Fruit fly (Drosophila melanogaster) whole organism, embryonic: ENCODE data around the gene CG31265.

Experiments used
- Atf3 ChIP-seq: fragments of 200-800 bp; sonication (Bioruptor generic); optimal IDR thresholded peaks from 3 replicates; lab custom pipeline; 2016; ENCODE audit warnings: missing biosample characterization, missing genetic modification characterization
- B-H1 ChIP-seq: fragments of 200-800 bp; sonication (Bioruptor generic); IDR thresholded peaks from 3 replicates; pipeline ENCODE4 v1.3.6; 2022; ENCODE audit warnings: missing biosample characterization, missing genetic modification characterization
- Bdp1 ChIP-seq: fragments of 200-800 bp; sonication (Bioruptor generic); optimal IDR thresholded peaks from 3 replicates; lab custom pipeline; 2016; ENCODE audit warnings: missing biosample characterization, missing genetic modification characterization
- CG11093 ChIP-seq: fragments of 200-800 bp; sonication (Bioruptor generic); IDR thresholded peaks from 3 replicates; pipeline ENCODE4 v1.3.6; 2022; ENCODE audit warnings: missing biosample characterization, missing genetic modification characterization
- CG11398 ChIP-seq: fragments of 200-800 bp; sonication (Bioruptor generic); optimal IDR thresholded peaks from 2 replicates; lab custom pipeline; 2016; ENCODE audit warnings: missing biosample characterization, missing genetic modification characterization
- CG14014 ChIP-seq: fragments of 200-800 bp; sonication (Bioruptor generic); IDR thresholded peaks from 2 replicates; pipeline ENCODE4 v1.3.6; 2022; ENCODE audit warnings: missing biosample characterization, missing genetic modification characterization
- CG16779 ChIP-seq: fragments of 200-800 bp; sonication (Bioruptor generic); IDR thresholded peaks from 2 replicates; pipeline ENCODE4 v1.3.6; 2022; ENCODE audit warnings: missing biosample characterization, missing genetic modification characterization
- CG17802 ChIP-seq: fragments of 200-800 bp; sonication (Bioruptor generic); optimal IDR thresholded peaks from 2 replicates; lab custom pipeline; 2018; ENCODE audit warnings: missing biosample characterization, mild to moderate bottlenecking, missing genetic modification characterization, moderate library complexity
- CG1792 ChIP-seq: fragments of 200-800 bp; sonication (Bioruptor generic); optimal IDR thresholded peaks from 2 replicates; lab custom pipeline; 2016; ENCODE audit warnings: missing biosample characterization, missing genetic modification characterization
- CG3163 ChIP-seq: fragments of 200-800 bp; sonication (Bioruptor generic); optimal IDR thresholded peaks from 3 replicates; lab custom pipeline; 2016; ENCODE audit warnings: missing biosample characterization, missing genetic modification characterization
- CG34224 ChIP-seq: fragments of 200-800 bp; sonication (Bioruptor generic); IDR thresholded peaks from 3 replicates; pipeline ENCODE4 v1.3.6; 2022; ENCODE audit warnings: missing biosample characterization, missing genetic modification characterization; ENCODE audit not compliant: partially characterized antibody
- CG3847 ChIP-seq: fragments of 200-800 bp; sonication (Bioruptor generic); IDR thresholded peaks from 2 replicates; pipeline ENCODE4 v1.3.6; 2022; ENCODE audit warnings: missing biosample characterization, missing genetic modification characterization
- CG4820 ChIP-seq: fragments of 200-800 bp; sonication (Bioruptor generic); optimal IDR thresholded peaks from 3 replicates; lab custom pipeline; 2016; ENCODE audit warnings: missing biosample characterization, missing genetic modification characterization
- CG5245 ChIP-seq: fragments of 200-800 bp; sonication (Bioruptor generic); optimal IDR thresholded peaks from 3 replicates; lab custom pipeline; 2016; ENCODE audit warnings: missing biosample characterization, missing genetic modification characterization
- CTCF ChIP-seq: fragments of 200-800 bp; sonication (Bioruptor generic); optimal IDR thresholded peaks from 2 replicates; lab custom pipeline; 2017; ENCODE audit warnings: missing biosample characterization, mild to moderate bottlenecking, missing genetic modification characterization, moderate library complexity
- Dll ChIP-seq: fragments of 200-800 bp; sonication (Bioruptor generic); IDR thresholded peaks from 4 replicates; pipeline ENCODE4 v1.3.6; 2022; ENCODE audit warnings: missing biosample characterization, missing genetic modification characterization; ENCODE audit not compliant: partially characterized antibody
- Fer3 ChIP-seq: fragments of 200-800 bp; sonication (Bioruptor generic); optimal IDR thresholded peaks from 2 replicates; lab custom pipeline; 2018; ENCODE audit warnings: missing biosample characterization, mild to moderate bottlenecking, missing genetic modification characterization, moderate library complexity
- HHEX ChIP-seq: fragments of 200-800 bp; sonication (Bioruptor generic); optimal IDR thresholded peaks from 3 replicates; lab custom pipeline; 2017; ENCODE audit warnings: missing biosample characterization, mild to moderate bottlenecking, missing genetic modification characterization, missing genetic modification reagents
- HLHmδ ChIP-seq: fragments of 200-800 bp; sonication (Bioruptor generic); optimal IDR thresholded peaks from 2 replicates; lab custom pipeline; 2018; ENCODE audit warnings: missing biosample characterization, mild to moderate bottlenecking, missing genetic modification characterization, moderate library complexity
- Hsf ChIP-seq: fragments of 200-800 bp; sonication (Bioruptor generic); optimal IDR thresholded peaks from 3 replicates; lab custom pipeline; 2016; ENCODE audit warnings: missing biosample characterization, missing genetic modification characterization
- Kr ChIP-seq: fragments of 200-800 bp; sonication (Bioruptor generic); optimal IDR thresholded peaks from 2 replicates; lab custom pipeline; 2017; ENCODE audit warnings: missing biosample characterization, mild to moderate bottlenecking, missing genetic modification characterization
- Neu2 ChIP-seq: fragments of 200-800 bp; sonication (Bioruptor generic); optimal IDR thresholded peaks from 3 replicates; lab custom pipeline; 2016; ENCODE audit warnings: missing biosample characterization, missing genetic modification characterization, borderline replicate concordance
- Poxn ChIP-seq: fragments of 200-800 bp; sonication (Bioruptor generic); IDR thresholded peaks from 2 replicates; pipeline ENCODE4 v1.3.6; 2022; ENCODE audit warnings: missing biosample characterization, missing genetic modification characterization
- Xbp1 ChIP-seq: fragments of 200-800 bp; sonication (Bioruptor generic); optimal IDR thresholded peaks from 3 replicates; lab custom pipeline; 2016; ENCODE audit warnings: missing biosample characterization, mild to moderate bottlenecking, missing genetic modification characterization
- Xrp1 ChIP-seq: fragments of 200-800 bp; sonication (Bioruptor generic); IDR thresholded peaks from 2 replicates; pipeline ENCODE4 v1.3.6; 2022; ENCODE audit warnings: missing biosample characterization, missing genetic modification characterization
- ac ChIP-seq: fragments of 200-800 bp; sonication (Bioruptor generic); optimal IDR thresholded peaks from 3 replicates; lab custom pipeline; 2017; ENCODE audit warnings: missing biosample characterization, mild to moderate bottlenecking, missing genetic modification characterization
- exex ChIP-seq: fragments of 200-800 bp; sonication (Bioruptor generic); optimal IDR thresholded peaks from 4 replicates; lab custom pipeline; 2018; ENCODE audit warnings: missing biosample characterization, mild to moderate bottlenecking, missing genetic modification characterization, moderate library complexity
- fu2 ChIP-seq: fragments of 200-800 bp; sonication (Bioruptor generic); optimal IDR thresholded peaks from 2 replicates; lab custom pipeline; 2016; ENCODE audit warnings: missing biosample characterization, missing genetic modification characterization
- gce ChIP-seq: fragments of 200-800 bp; sonication (Bioruptor generic); IDR thresholded peaks from 3 replicates; pipeline ENCODE4 v1.3.6; 2022; ENCODE audit warnings: missing biosample characterization, missing genetic modification characterization
- gt ChIP-seq: fragments of 200-800 bp; sonication (Bioruptor generic); IDR thresholded peaks from 2 replicates; pipeline ENCODE4 v1.3.6; 2022; ENCODE audit warnings: missing biosample characterization, missing genetic modification characterization
- ham ChIP-seq: fragments of 200-800 bp; sonication (Bioruptor generic); IDR thresholded peaks from 2 replicates; pipeline ENCODE4 v1.3.6; 2022; ENCODE audit warnings: missing biosample characterization, missing genetic modification characterization
- hbn ChIP-seq: fragments of 200-800 bp; sonication (Bioruptor generic); IDR thresholded peaks from 2 replicates; pipeline ENCODE4 v1.3.6; 2022; ENCODE audit warnings: missing biosample characterization, missing genetic modification characterization; ENCODE audit not compliant: partially characterized antibody
- kay ChIP-seq: fragments of 200-800 bp; sonication (Bioruptor generic); optimal IDR thresholded peaks from 2 replicates; lab custom pipeline; 2016; ENCODE audit warnings: missing biosample characterization, missing genetic modification characterization
- klu ChIP-seq: fragments of 200-800 bp; sonication (Bioruptor generic); IDR thresholded peaks from 2 replicates; pipeline ENCODE4 v1.3.6; 2022; ENCODE audit warnings: missing biosample characterization, missing genetic modification characterization
- kni ChIP-seq: fragments of 200-800 bp; sonication (Bioruptor generic); optimal IDR thresholded peaks from 3 replicates; lab custom pipeline; 2017; ENCODE audit warnings: mild to moderate bottlenecking, missing biosample characterization, missing genetic modification reagents, missing genetic modification characterization
- knrl ChIP-seq: fragments of 200-800 bp; sonication (Bioruptor generic); IDR thresholded peaks from 3 replicates; pipeline ENCODE4 v1.3.6; 2022; ENCODE audit warnings: missing biosample characterization, missing genetic modification characterization; ENCODE audit not compliant: partially characterized antibody
- lab ChIP-seq: fragments of 200-800 bp; sonication (Bioruptor generic); optimal IDR thresholded peaks from 3 replicates; lab custom pipeline; 2017; ENCODE audit warnings: missing biosample characterization, missing genetic modification characterization, mild to moderate bottlenecking, moderate library complexity, missing genetic modification reagents
- nmo ChIP-seq: fragments of 200-800 bp; sonication (Bioruptor generic); optimal IDR thresholded peaks from 2 replicates; lab custom pipeline; 2018; ENCODE audit warnings: missing biosample characterization, mild to moderate bottlenecking, missing genetic modification characterization, moderate library complexity
- odd ChIP-seq: fragments of 200-800 bp; sonication (Bioruptor generic); optimal IDR thresholded peaks from 2 replicates; lab custom pipeline; 2017; ENCODE audit warnings: missing biosample characterization, mild to moderate bottlenecking, missing genetic modification characterization
- org-1 ChIP-seq: fragments of 200-800 bp; sonication (Bioruptor generic); optimal IDR thresholded peaks from 2 replicates; lab custom pipeline; 2017; ENCODE audit warnings: missing biosample characterization, missing genetic modification characterization
- pnt ChIP-seq: fragments of 200-800 bp; sonication (Bioruptor generic); optimal IDR thresholded peaks from 3 replicates; lab custom pipeline; 2016; ENCODE audit warnings: missing biosample characterization, missing genetic modification characterization
- prd ChIP-seq, 3 experiments: fragments of >200 bp in 2 of 3; fragments of 200-800 bp in 1 of 3; sonication (Bioruptor generic) in 1 of 3; optimal IDR thresholded peaks in 2 of 3; IDR thresholded peaks in 1 of 3; 2 replicates in 2 of 3; 3 replicates in 1 of 3; pipeline versions ENCODE4 v1.3.6 to Lab custom; 2017 to 2022; ENCODE audit warnings: missing biosample characterization in 1 of 3, missing genetic modification characterization in 1 of 3
- pzg ChIP-seq: fragments of 200-800 bp; sonication (Bioruptor generic); optimal IDR thresholded peaks from 3 replicates; lab custom pipeline; 2018; ENCODE audit warnings: missing biosample characterization, mild to moderate bottlenecking, missing genetic modification characterization, moderate library complexity
- row ChIP-seq: fragments of 200-800 bp; sonication (Bioruptor generic); IDR thresholded peaks from 3 replicates; pipeline ENCODE4 v1.3.6; 2022; ENCODE audit warnings: missing biosample characterization, missing genetic modification characterization
- scrt ChIP-seq: fragments of 200-800 bp; sonication (Bioruptor generic); optimal IDR thresholded peaks from 2 replicates; lab custom pipeline; 2018; ENCODE audit warnings: missing biosample characterization, mild to moderate bottlenecking, missing genetic modification characterization, moderate library complexity
- sr ChIP-seq: fragments of 200-800 bp; sonication (Bioruptor generic); IDR thresholded peaks from 3 replicates; pipeline ENCODE4 v1.3.6; 2022; ENCODE audit warnings: missing biosample characterization, missing genetic modification characterization
- ssp ChIP-seq: fragments of 200-800 bp; sonication (Bioruptor generic); IDR thresholded peaks from 2 replicates; pipeline ENCODE4 v1.3.6; 2022; ENCODE audit warnings: missing biosample characterization, missing genetic modification characterization
- stc ChIP-seq: fragments of 200-800 bp; sonication (Bioruptor generic); IDR thresholded peaks from 2 replicates; pipeline ENCODE4 v1.3.6; 2022; ENCODE audit warnings: missing biosample characterization, missing genetic modification characterization
- tna ChIP-seq: fragments of 200-800 bp; sonication (Bioruptor generic); IDR thresholded peaks from 2 replicates; pipeline ENCODE4 v1.3.6; 2022; ENCODE audit warnings: missing biosample characterization, missing genetic modification characterization; ENCODE audit not compliant: partially characterized antibody
- vfl ChIP-seq: fragments of 200-800 bp; sonication (Bioruptor generic); optimal IDR thresholded peaks from 2 replicates; lab custom pipeline; 2016; ENCODE audit warnings: missing biosample characterization, missing genetic modification characterization
- vvl ChIP-seq: fragments of 200-800 bp; sonication (Bioruptor generic); IDR thresholded peaks from 2 replicates; pipeline ENCODE4 v1.3.6; 2022; ENCODE audit warnings: missing biosample characterization, missing genetic modification characterization

Gene CG31265

dm6 chr3R:17079859-17080255 lies 48.2 kb upstream of the CG31265 start, which contains the start of the genes Keap1 and kuk (continued):
- no peak for TF ChIP-seq ssp (GFP tag; lab: Robert Waterston, UW)
- no peak for TF ChIP-seq CG1792 (GFP tag; lab: Kevin White, UChicago)
- TF ChIP-seq vfl (GFP tag; lab: Kevin White, UChicago): peak; percentile 24
- peak; percentile 87 for TF ChIP-seq CG3847 (GFP tag; lab: Robert Waterston, UW)
- peak; percentile 21 for TF ChIP-seq CG5245 (GFP tag; lab: Kevin White, UChicago)
- TF ChIP-seq ac (GFP tag; lab: Kevin White, UChicago): no peak
- no peak for TF ChIP-seq sr (GFP tag; lab: Robert Waterston, UW)
- TF ChIP-seq kni: no peak
- TF ChIP-seq Atf3 (GFP tag; lab: Kevin White, UChicago): peak; percentile 48
- TF ChIP-seq Fer3: peak; percentile 34
- no peak for TF ChIP-seq CG11398 (GFP tag; lab: Kevin White, UChicago)
- TF ChIP-seq HLHmδ (GFP tag; lab: Kevin White, UChicago): peak; percentile 4
- no peak for TF ChIP-seq ham
- no peak for TF ChIP-seq stc (GFP tag; lab: Robert Waterston, UW)
- peak; percentile 93 for TF ChIP-seq knrl (GFP tag; lab: Robert Waterston, UW)
- TF ChIP-seq Dll (GFP tag; lab: Robert Waterston, UW): peak; percentile 91
- peak; percentile 49 for TF ChIP-seq Xrp1 (GFP tag; lab: Robert Waterston, UW)
- peak; percentile 53 for TF ChIP-seq CG34224 (GFP tag; lab: Robert Waterston, UW)
- peak; percentile 11 for TF ChIP-seq CG17802 (tag; lab: Kevin White, UChicago)
- TF ChIP-seq Hsf (GFP tag; lab: Kevin White, UChicago): peak; percentile 74
- no peak for TF ChIP-seq org-1 (GFP tag; lab: Kevin White, UChicago)
- no peak for TF ChIP-seq klu (GFP tag; lab: Robert Waterston, UW)
- peak; percentile 16; the same call in 1 of the 3 replicates for TF ChIP-seq CG11093
- TF ChIP-seq row (GFP tag; lab: Robert Waterston, UW): peak; percentile 50; the same call in 2 of the 3 replicates
- no peak for TF ChIP-seq CG16779 (GFP tag; lab: Robert Waterston, UW)
- TF ChIP-seq CG14014: peak; percentile 51
- TF ChIP-seq Neu2 (GFP tag; lab: Kevin White, UChicago): no peak
- TF ChIP-seq lab (GFP tag; lab: Kevin White, UChicago): peak; percentile 67
- peak; percentile 82 for TF ChIP-seq pzg (GFP tag; lab: Kevin White, UChicago)
- peak; percentile 66 for TF ChIP-seq vvl (GFP tag; lab: Robert Waterston, UW)
- TF ChIP-seq fu2: peak; percentile 63
- TF ChIP-seq tna (GFP tag; lab: Robert Waterston, UW): peak; percentile 61
- TF ChIP-seq odd: no peak
- TF ChIP-seq hbn (GFP tag; lab: Robert Waterston, UW): peak; percentile 83
- peak; percentile 80 for TF ChIP-seq nmo (GFP tag; lab: Kevin White, UChicago)
- TF ChIP-seq B-H1 (GFP tag; lab: Robert Waterston, UW): peak; percentile 13; the same call in 1 of the 3 replicates
- no peak for TF ChIP-seq pnt (GFP tag; lab: Kevin White, UChicago)
- TF ChIP-seq Poxn: no peak
- peak; percentile 60 for TF ChIP-seq Bdp1 (GFP tag; lab: Kevin White, UChicago)
- TF ChIP-seq kay (GFP tag; lab: Kevin White, UChicago): no peak
- TF ChIP-seq exex (tag; lab: Kevin White, UChicago): no peak
- TF ChIP-seq prd (optimal IDR thresholded peaks at IDR 0.05; lab: Kevin White, UChicago): no peak
- TF ChIP-seq prd (GFP tag; IDR thresholded peaks at IDR 0.05; lab: Robert Waterston, UW): peak; percentile 51; the same call in 1 of the 3 replicates
- peak; percentile 46 for TF ChIP-seq CG3163 (GFP tag; lab: Kevin White, UChicago)
- TF ChIP-seq CG4820: peak; percentile 32
- no peak for TF ChIP-seq gt (GFP tag; lab: Robert Waterston, UW)
- TF ChIP-seq HHEX (GFP tag; lab: Kevin White, UChicago): peak; percentile 54
- TF ChIP-seq scrt (GFP tag; lab: Kevin White, UChicago): peak; percentile 35
- TF ChIP-seq gce (GFP tag; lab: Robert Waterston, UW): no peak
- TF ChIP-seq Xbp1 (GFP tag; lab: Kevin White, UChicago): peak; percentile 71
- TF ChIP-seq Kr (GFP tag; lab: Kevin White, UChicago): no peak
- TF ChIP-seq CTCF: peak; percentile 51
